Fruit fly (Drosophila melanogaster) Kc167 (cell line): Measurements from ENCODE around the gene klu.

ENCODE experiments used
- Sin3A ChIP-seq: fragments of >200 bp; optimal IDR thresholded peaks from 2 replicates; lab custom pipeline; 2018; ENCODE audit warnings: missing external identifiers
- insv ChIP-seq: fragments of >200 bp; optimal IDR thresholded peaks from 3 replicates; lab custom pipeline; 2018; ENCODE audit warnings: missing external identifiers
- psq ChIP-seq: fragments of >200 bp; optimal IDR thresholded peaks from 2 replicates; lab custom pipeline; 2017; ENCODE audit warnings: missing external identifiers
- ttk ChIP-seq: sonication (Bioruptor generic); optimal IDR thresholded peaks from 2 replicates; lab custom pipeline; 2017; ENCODE audit warnings: missing external identifiers

- TF ChIP-seq ttk (no peak), Sin3A (lab: Kevin White, UChicago) (no peak), insv (lab: Kevin White, UChicago) (no peak), psq (lab: Kevin White, UChicago) (no peak)
Observed at dm6 chr3L:11003980-11004379, 5.0 kb downstream of the klu start.
